Fruit fly (Drosophila melanogaster) whole organism, embryonic: ENCODE data around the gene CG43850.

Experiments used
- Atf3 ChIP-seq: fragments of 200-800 bp; sonication (Bioruptor generic); optimal IDR thresholded peaks from 3 replicates; lab custom pipeline; 2016; ENCODE audit warnings: missing biosample characterization, missing genetic modification characterization
- B-H1 ChIP-seq: fragments of 200-800 bp; sonication (Bioruptor generic); IDR thresholded peaks from 3 replicates; pipeline ENCODE4 v1.3.6; 2022; ENCODE audit warnings: missing biosample characterization, missing genetic modification characterization
- CG10431 ChIP-seq: fragments of 200-800 bp; sonication (Bioruptor generic); optimal IDR thresholded peaks from 3 replicates; lab custom pipeline; 2018; ENCODE audit warnings: missing biosample characterization, mild to moderate bottlenecking, missing genetic modification characterization
- CG11093 ChIP-seq: fragments of 200-800 bp; sonication (Bioruptor generic); IDR thresholded peaks from 3 replicates; pipeline ENCODE4 v1.3.6; 2022; ENCODE audit warnings: missing biosample characterization, missing genetic modification characterization
- CG11504 ChIP-seq: fragments of 200-800 bp; sonication (Bioruptor generic); optimal IDR thresholded peaks from 3 replicates; lab custom pipeline; 2019; ENCODE audit warnings: missing biosample characterization, mild to moderate bottlenecking, missing genetic modification characterization, moderate library complexity
- CG11695 ChIP-seq: fragments of 200-800 bp; sonication (Bioruptor generic); IDR thresholded peaks from 3 replicates; pipeline ENCODE4 v1.3.6; 2022; ENCODE audit warnings: missing biosample characterization, missing genetic modification characterization
- CG12659 ChIP-seq: fragments of 200-800 bp; sonication (Bioruptor generic); optimal IDR thresholded peaks from 3 replicates; lab custom pipeline; 2017; ENCODE audit warnings: mild to moderate bottlenecking, missing biosample characterization, missing genetic modification reagents, missing genetic modification characterization
- CG12744 ChIP-seq: fragments of 200-800 bp; sonication (Bioruptor generic); optimal IDR thresholded peaks from 2 replicates; lab custom pipeline; 2016; ENCODE audit warnings: missing biosample characterization, missing genetic modification characterization
- CG16813 ChIP-seq: fragments of 200-800 bp; sonication (Bioruptor generic); IDR thresholded peaks from 3 replicates; pipeline ENCODE4 v1.3.6; 2022; ENCODE audit warnings: missing biosample characterization, missing genetic modification characterization; ENCODE audit not compliant: partially characterized antibody
- CG17612 ChIP-seq: fragments of 200-800 bp; sonication (Bioruptor generic); IDR thresholded peaks from 2 replicates; pipeline ENCODE4 v1.3.6; 2022; ENCODE audit warnings: missing biosample characterization, missing genetic modification characterization
- CG17802 ChIP-seq: fragments of 200-800 bp; sonication (Bioruptor generic); optimal IDR thresholded peaks from 2 replicates; lab custom pipeline; 2018; ENCODE audit warnings: missing biosample characterization, mild to moderate bottlenecking, missing genetic modification characterization, moderate library complexity
- CG2199 ChIP-seq: fragments of 200-800 bp; sonication (Bioruptor generic); IDR thresholded peaks from 3 replicates; pipeline ENCODE4 v1.3.6; 2022; ENCODE audit warnings: missing biosample characterization, missing genetic modification characterization
- CG32772 ChIP-seq: fragments of 200-800 bp; sonication (Bioruptor generic); IDR thresholded peaks from 2 replicates; pipeline ENCODE4 v1.3.6; 2022; ENCODE audit warnings: missing biosample characterization, missing genetic modification characterization
- CG34224 ChIP-seq: fragments of 200-800 bp; sonication (Bioruptor generic); IDR thresholded peaks from 3 replicates; pipeline ENCODE4 v1.3.6; 2022; ENCODE audit warnings: missing biosample characterization, missing genetic modification characterization; ENCODE audit not compliant: partially characterized antibody
- CG34422 ChIP-seq: fragments of 200-800 bp; sonication (Bioruptor generic); IDR thresholded peaks from 3 replicates; pipeline ENCODE4 v1.3.6; 2022; ENCODE audit warnings: missing biosample characterization, missing genetic modification characterization
- CG4404 ChIP-seq: fragments of 200-800 bp; sonication (Bioruptor generic); IDR thresholded peaks from 2 replicates; pipeline ENCODE4 v1.3.6; 2022; ENCODE audit warnings: missing biosample characterization, missing genetic modification characterization
- CG4617 ChIP-seq: fragments of 200-800 bp; sonication (Bioruptor generic); optimal IDR thresholded peaks from 3 replicates; lab custom pipeline; 2016; ENCODE audit warnings: missing biosample characterization, missing genetic modification characterization, borderline replicate concordance
- CG5953 ChIP-seq: fragments of 200-800 bp; sonication (Bioruptor generic); IDR thresholded peaks from 2 replicates; pipeline ENCODE4 v1.3.6; 2022; ENCODE audit warnings: missing biosample characterization, missing genetic modification characterization
- CG6765 ChIP-seq: fragments of 200-800 bp; sonication (Bioruptor generic); optimal IDR thresholded peaks from 3 replicates; lab custom pipeline; 2017; ENCODE audit warnings: missing biosample characterization, mild to moderate bottlenecking, missing genetic modification characterization
- CG6813 ChIP-seq: fragments of 200-800 bp; sonication (Bioruptor generic); optimal IDR thresholded peaks from 2 replicates; lab custom pipeline; 2017; ENCODE audit warnings: missing biosample characterization, missing genetic modification characterization, mild to moderate bottlenecking, moderate library complexity, missing genetic modification reagents
- CG7271 ChIP-seq: fragments of 200-800 bp; sonication (Bioruptor generic); optimal IDR thresholded peaks from 2 replicates; lab custom pipeline; 2018; ENCODE audit warnings: missing biosample characterization, mild to moderate bottlenecking, missing genetic modification characterization, moderate library complexity
- CG7963 ChIP-seq: fragments of 200-800 bp; sonication (Bioruptor generic); IDR thresholded peaks from 3 replicates; pipeline ENCODE4 v1.3.6; 2022; ENCODE audit warnings: missing biosample characterization, missing genetic modification characterization; ENCODE audit not compliant: partially characterized antibody
- CG8388 ChIP-seq: fragments of 200-800 bp; sonication (Bioruptor generic); optimal IDR thresholded peaks from 2 replicates; lab custom pipeline; 2019; ENCODE audit warnings: missing biosample characterization, mild to moderate bottlenecking, missing genetic modification characterization, moderate library complexity
- Chrac-16 ChIP-seq: fragments of 200-800 bp; sonication (Bioruptor generic); optimal IDR thresholded peaks from 3 replicates; lab custom pipeline; 2016; ENCODE audit warnings: missing biosample characterization, missing genetic modification characterization
- Dek ChIP-seq: fragments of 200-800 bp; sonication (Bioruptor generic); optimal IDR thresholded peaks from 3 replicates; lab custom pipeline; 2019; ENCODE audit warnings: missing biosample characterization, mild to moderate bottlenecking, missing genetic modification characterization, moderate library complexity
- Drgx ChIP-seq: fragments of 200-800 bp; sonication (Bioruptor generic); IDR thresholded peaks from 2 replicates; pipeline ENCODE4 v1.3.6; 2022; ENCODE audit warnings: missing biosample characterization, missing genetic modification characterization
- GATAe ChIP-seq: fragments of 200-800 bp; sonication (Bioruptor generic); conservative IDR thresholded peaks from 2 replicates; pipeline ENCODE4 v1.3.6; 2022; ENCODE audit warnings: missing biosample characterization, missing genetic modification characterization
- HLH54F ChIP-seq: fragments of 200-800 bp; sonication (Bioruptor generic); optimal IDR thresholded peaks from 3 replicates; lab custom pipeline; 2016; ENCODE audit warnings: missing biosample characterization, missing genetic modification characterization
- Meics ChIP-seq: fragments of 200-800 bp; sonication (Bioruptor generic); optimal IDR thresholded peaks from 2 replicates; lab custom pipeline; 2017; ENCODE audit warnings: missing biosample characterization, mild to moderate bottlenecking, missing genetic modification characterization
- Opbp ChIP-seq: fragments of 200-800 bp; sonication (Bioruptor generic); IDR thresholded peaks from 3 replicates; pipeline ENCODE4 v1.3.6; 2022; ENCODE audit warnings: missing biosample characterization, missing genetic modification characterization; ENCODE audit not compliant: partially characterized antibody
- Optix ChIP-seq: fragments of 200-800 bp; sonication (Bioruptor generic); IDR thresholded peaks from 3 replicates; pipeline ENCODE4 v1.3.6; 2022; ENCODE audit warnings: missing biosample characterization, missing genetic modification characterization
- Spps ChIP-seq: fragments of 200-800 bp; sonication (Bioruptor generic); optimal IDR thresholded peaks from 2 replicates; lab custom pipeline; 2018; ENCODE audit warnings: missing biosample characterization, mild to moderate bottlenecking, missing genetic modification characterization
- Taf1 ChIP-seq: fragments of 200-800 bp; sonication (Bioruptor generic); IDR thresholded peaks from 2 replicates; pipeline ENCODE4 v1.3.6; 2022; ENCODE audit warnings: missing biosample characterization, missing genetic modification characterization
- Tbp ChIP-seq: fragments of >200 bp; optimal IDR thresholded peaks from 2 replicates; lab custom pipeline; 2018; ENCODE audit warnings: missing biosample characterization, missing genetic modification characterization
- ab ChIP-seq: fragments of 200-800 bp; sonication (Bioruptor generic); optimal IDR thresholded peaks from 2 replicates; lab custom pipeline; 2016; ENCODE audit warnings: missing biosample characterization, missing genetic modification characterization
- bbx ChIP-seq: fragments of 200-800 bp; sonication (Bioruptor generic); IDR thresholded peaks from 2 replicates; pipeline ENCODE4 v1.3.6; 2022; ENCODE audit warnings: missing biosample characterization, missing genetic modification characterization; ENCODE audit not compliant: partially characterized antibody
- croc ChIP-seq: fragments of 200-800 bp; sonication (Bioruptor generic); conservative IDR thresholded peaks from 3 replicates; pipeline ENCODE4 v1.3.6; 2022; ENCODE audit warnings: missing biosample characterization, missing genetic modification characterization
- danr ChIP-seq: fragments of 200-800 bp; sonication (Bioruptor generic); IDR thresholded peaks from 2 replicates; pipeline ENCODE4 v1.3.6; 2022; ENCODE audit warnings: missing biosample characterization, missing genetic modification characterization
- esg ChIP-seq: fragments of 200-800 bp; sonication (Bioruptor generic); conservative IDR thresholded peaks from 2 replicates; pipeline ENCODE4 v1.3.6; 2022; ENCODE audit warnings: missing biosample characterization, missing genetic modification characterization
- fu2 ChIP-seq: fragments of 200-800 bp; sonication (Bioruptor generic); optimal IDR thresholded peaks from 2 replicates; lab custom pipeline; 2016; ENCODE audit warnings: missing biosample characterization, missing genetic modification characterization
- knrl ChIP-seq: fragments of 200-800 bp; sonication (Bioruptor generic); IDR thresholded peaks from 3 replicates; pipeline ENCODE4 v1.3.6; 2022; ENCODE audit warnings: missing biosample characterization, missing genetic modification characterization; ENCODE audit not compliant: partially characterized antibody
- lbe ChIP-seq: fragments of 200-800 bp; sonication (Bioruptor generic); optimal IDR thresholded peaks from 2 replicates; lab custom pipeline; 2016; ENCODE audit warnings: missing biosample characterization, mild to moderate bottlenecking, missing genetic modification characterization
- pb ChIP-seq: fragments of 200-800 bp; sonication (Bioruptor generic); optimal IDR thresholded peaks from 3 replicates; lab custom pipeline; 2016; ENCODE audit warnings: missing biosample characterization, missing genetic modification characterization
- peb ChIP-seq: fragments of 200-800 bp; sonication (Bioruptor generic); IDR thresholded peaks from 2 replicates; pipeline ENCODE4 v1.3.6; 2022; ENCODE audit warnings: missing biosample characterization, missing genetic modification characterization
- pho ChIP-seq: fragments of 200-800 bp; sonication (Bioruptor generic); optimal IDR thresholded peaks from 2 replicates; lab custom pipeline; 2016; ENCODE audit warnings: missing biosample characterization, missing genetic modification characterization
- rib ChIP-seq: fragments of 200-800 bp; sonication (Bioruptor generic); IDR thresholded peaks from 2 replicates; pipeline ENCODE4 v1.3.6; 2022; ENCODE audit warnings: missing biosample characterization, missing genetic modification characterization
- shn ChIP-seq: fragments of 200-800 bp; sonication (Bioruptor generic); optimal IDR thresholded peaks from 3 replicates; lab custom pipeline; 2016; ENCODE audit warnings: missing biosample characterization, missing genetic modification characterization
- so ChIP-seq: fragments of 200-800 bp; sonication (Bioruptor generic); IDR thresholded peaks from 3 replicates; pipeline ENCODE4 v1.3.6; 2022; ENCODE audit warnings: missing biosample characterization, missing genetic modification characterization
- tap ChIP-seq: fragments of 200-800 bp; optimal IDR thresholded peaks from 3 replicates; lab custom pipeline; 2019; ENCODE audit warnings: missing biosample characterization, mild to moderate bottlenecking, missing genetic modification characterization, moderate library complexity
- tx ChIP-seq: fragments of 200-800 bp; sonication (Bioruptor generic); optimal IDR thresholded peaks from 2 replicates; lab custom pipeline; 2016; ENCODE audit warnings: missing biosample characterization, missing genetic modification characterization
- wdn ChIP-seq: fragments of 200-800 bp; sonication (Bioruptor generic); IDR thresholded peaks from 2 replicates; pipeline ENCODE4 v1.3.6; 2022; ENCODE audit warnings: missing biosample characterization, missing genetic modification characterization

CG43850 gene

DNA sequence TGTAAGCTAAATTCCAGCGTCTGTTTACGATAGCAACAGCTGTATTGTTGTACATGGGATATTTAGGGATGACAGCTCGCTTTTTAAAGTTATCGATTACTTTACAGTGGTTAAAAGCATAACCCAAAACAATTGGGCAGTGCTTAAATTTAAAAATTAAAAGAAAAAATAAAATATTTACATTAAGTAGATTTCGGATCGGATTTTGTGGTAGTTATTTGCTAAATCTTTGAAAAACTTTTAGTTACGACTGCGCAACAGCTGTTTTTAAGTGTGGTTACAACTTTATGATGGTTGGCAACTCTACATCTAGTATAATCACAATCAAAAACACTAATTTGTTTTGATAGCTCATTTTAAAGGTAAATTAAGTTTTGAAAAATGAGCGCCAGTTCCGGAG is 28.0 kb upstream of the CG43850 start, which contains the start of the genes Ing5 and CG7099 (continued):
- TF ChIP-seq croc (GFP tag; lab: Robert Waterston, UW) (peak; percentile 94), Dek (tag; lab: Kevin White, UChicago) (peak; percentile 94), pb (GFP tag; lab: Kevin White, UChicago) (peak; percentile 67), CG12744 (GFP tag; lab: Kevin White, UChicago) (peak; percentile 90), CG6765 (peak; percentile 85), CG17612 (GFP tag; lab: Robert Waterston, UW) (peak; percentile 86), ab (GFP tag; lab: Kevin White, UChicago) (peak; percentile 89), Chrac-16 (GFP tag; lab: Kevin White, UChicago) (peak; percentile 97), B-H1 (peak; percentile 95), fu2 (peak; percentile 82), Meics (GFP tag; lab: Kevin White, UChicago) (peak; percentile 95), CG10431 (GFP tag; lab: Kevin White, UChicago) (peak; percentile 95), Taf1 (peak; percentile 94), CG34422 (GFP tag; lab: Robert Waterston, UW) (peak; percentile 98), rib (GFP tag; lab: Robert Waterston, UW) (peak; percentile 93), CG4404 (GFP tag; lab: Robert Waterston, UW) (peak; percentile 96), tx (GFP tag; lab: Kevin White, UChicago) (peak; percentile 88), HLH54F (GFP tag; lab: Kevin White, UChicago) (peak; percentile 92), Drgx (GFP tag; lab: Robert Waterston, UW) (peak; percentile 88), so (peak; percentile 94), CG8388 (GFP tag; lab: Kevin White, UChicago) (peak; percentile 94), CG11504 (tag; lab: Kevin White, UChicago) (peak; percentile 94), CG34224 (peak; percentile 58; the same call in 2 of the 3 replicates), CG6813 (GFP tag; lab: Kevin White, UChicago) (peak; percentile 88), lbe (GFP tag; lab: Kevin White, UChicago) (peak; percentile 95), CG2199 (GFP tag; lab: Robert Waterston, UW) (peak; percentile 94), CG32772 (GFP tag; lab: Robert Waterston, UW) (peak; percentile 97), wdn (GFP tag; lab: Robert Waterston, UW) (peak; percentile 92), bbx (peak; percentile 53), tap (peak; percentile 93), Opbp (GFP tag; lab: Robert Waterston, UW) (peak; percentile 65; the same call in 2 of the 3 replicates), shn (peak; percentile 84), Spps (tag; lab: Kevin White, UChicago) (peak; percentile 92), CG11695 (GFP tag; lab: Robert Waterston, UW) (peak; percentile 94), CG12659 (GFP tag; lab: Kevin White, UChicago) (peak; percentile 97), CG5953 (GFP tag; lab: Robert Waterston, UW) (peak; percentile 92), pho (GFP tag; lab: Kevin White, UChicago) (peak; percentile 93), danr (GFP tag; lab: Robert Waterston, UW) (peak; percentile 90), knrl (peak; percentile 78), Atf3 (peak; percentile 90), CG7271 (tag; lab: Kevin White, UChicago) (peak; percentile 89), CG16813 (GFP tag; lab: Robert Waterston, UW) (peak; percentile 62), CG4617 (GFP tag; lab: Kevin White, UChicago) (peak; percentile 97), Tbp (GFP tag; lab: Kevin White, UChicago) (no peak), CG11093 (GFP tag; lab: Robert Waterston, UW) (peak; percentile 95), GATAe (GFP tag; lab: Robert Waterston, UW) (peak; percentile 92), peb (peak; percentile 94), CG17802 (peak; percentile 87), esg (GFP tag; lab: Robert Waterston, UW) (peak; percentile 94), Optix (GFP tag; lab: Robert Waterston, UW) (peak; percentile 86; the same call in 2 of the 3 replicates), CG7963 (peak; percentile 45; the same call in 2 of the 3 replicates)
